Worm (Caenorhabditis elegans) whole organism, late embryonic: ENCODE measurements around the gene chil-21.

Source experiments
- dmd-4 ChIP-seq: sonication (generic microtip); optimal IDR thresholded peaks from 2 replicates; lab custom pipeline; 2016; ENCODE audit warnings: borderline replicate concordance, missing genetic modification characterization, missing compliant biosample characterization
- elt-2 ChIP-seq: sonication (generic microtip); optimal IDR thresholded peaks from 2 replicates; lab custom pipeline; 2016; ENCODE audit warnings: missing genetic modification reagents, missing genetic modification characterization, missing compliant biosample characterization
- ets-4 ChIP-seq: sonication (generic microtip); optimal IDR thresholded peaks from 2 replicates; lab custom pipeline; 2016; ENCODE audit warnings: missing genetic modification characterization, missing compliant biosample characterization
- eyg-1 ChIP-seq: sonication (generic microtip); optimal IDR thresholded peaks from 2 replicates; lab custom pipeline; 2016; ENCODE audit warnings: missing genotype, missing genetic modification characterization, missing compliant biosample characterization
- lin-11 ChIP-seq: fragments of 200-800 bp; sonication (Bioruptor generic); optimal IDR thresholded peaks from 2 replicates; lab custom pipeline; 2018; ENCODE audit warnings: mild to moderate bottlenecking, missing genetic modification characterization, missing compliant biosample characterization
- pat-9 ChIP-seq: fragments of 200-800 bp; sonication (Bioruptor generic); optimal IDR thresholded peaks from 2 replicates; lab custom pipeline; 2018; ENCODE audit warnings: mild to moderate bottlenecking, missing genetic modification characterization, moderate library complexity, missing compliant biosample characterization
- rnt-1 ChIP-seq: sonication (generic microtip); optimal IDR thresholded peaks from 2 replicates; lab custom pipeline; 2016; ENCODE audit warnings: missing genetic modification characterization, missing compliant biosample characterization
- tbx-2 ChIP-seq: sonication (generic microtip); optimal IDR thresholded peaks from 2 replicates; lab custom pipeline; 2016; ENCODE audit warnings: missing genetic modification characterization, missing compliant biosample characterization
- unc-3 ChIP-seq, 2 experiments: fragments of 200-800 bp in 1 of 2; sonication (Bioruptor generic) in 1 of 2; sonication (generic microtip) in 1 of 2; conservative IDR thresholded peaks in 1 of 2; optimal IDR thresholded peaks in 1 of 2; 2 replicates each; pipeline versions ENCODE4 v1.3.6 to Lab custom; 2016 to 2022; ENCODE audit warnings: missing compliant biosample characterization in 2 of 2, missing genetic modification characterization in 2 of 2, missing genetic modification reagents in 1 of 2
- unc-86 ChIP-seq: sonication (generic microtip); optimal IDR thresholded peaks from 2 replicates; lab custom pipeline; 2016; ENCODE audit warnings: missing genetic modification characterization, missing compliant biosample characterization

ce11 chrII:9497309-9497708 is 35.5 kb upstream of the chil-21 start:
- no peak for TF ChIP-seq eyg-1
- TF ChIP-seq lin-11: no peak
- TF ChIP-seq pat-9 (tag; lab: Kevin White, UChicago): no peak
- no peak for TF ChIP-seq dmd-4 (tag; lab: Kevin White, UChicago)
- no peak for TF ChIP-seq unc-3 (GFP tag; conservative IDR thresholded peaks at IDR 0.05; lab: Robert Waterston, UW)
- no peak for TF ChIP-seq unc-3 (tag; optimal IDR thresholded peaks at IDR 0.05; lab: Kevin White, UChicago)
- no peak for TF ChIP-seq ets-4 (tag; lab: Kevin White, UChicago)
- no peak for TF ChIP-seq rnt-1
- no peak for TF ChIP-seq tbx-2
- TF ChIP-seq unc-86: no peak
- TF ChIP-seq elt-2 (tag; lab: Kevin White, UChicago): no peak
